Fruit fly (Drosophila melanogaster) Kc167 (cell line): ENCODE measurements around the gene Or7a.

ENCODE experiments used
- Myc ChIP-seq: fragments of >200 bp; optimal IDR thresholded peaks from 2 replicates; lab custom pipeline; 2017; ENCODE audit warnings: missing external identifiers
- Sin3A ChIP-seq: fragments of >200 bp; optimal IDR thresholded peaks from 2 replicates; lab custom pipeline; 2018; ENCODE audit warnings: missing external identifiers
- h ChIP-seq: fragments of >200 bp; optimal IDR thresholded peaks from 3 replicates; lab custom pipeline; 2018; ENCODE audit warnings: missing external identifiers
- insv ChIP-seq: fragments of >200 bp; optimal IDR thresholded peaks from 3 replicates; lab custom pipeline; 2018; ENCODE audit warnings: missing external identifiers
- psq ChIP-seq: fragments of >200 bp; optimal IDR thresholded peaks from 2 replicates; lab custom pipeline; 2017; ENCODE audit warnings: missing external identifiers
- ttk ChIP-seq: sonication (Bioruptor generic); optimal IDR thresholded peaks from 2 replicates; lab custom pipeline; 2017; ENCODE audit warnings: missing external identifiers

Or7a gene

DNA sequence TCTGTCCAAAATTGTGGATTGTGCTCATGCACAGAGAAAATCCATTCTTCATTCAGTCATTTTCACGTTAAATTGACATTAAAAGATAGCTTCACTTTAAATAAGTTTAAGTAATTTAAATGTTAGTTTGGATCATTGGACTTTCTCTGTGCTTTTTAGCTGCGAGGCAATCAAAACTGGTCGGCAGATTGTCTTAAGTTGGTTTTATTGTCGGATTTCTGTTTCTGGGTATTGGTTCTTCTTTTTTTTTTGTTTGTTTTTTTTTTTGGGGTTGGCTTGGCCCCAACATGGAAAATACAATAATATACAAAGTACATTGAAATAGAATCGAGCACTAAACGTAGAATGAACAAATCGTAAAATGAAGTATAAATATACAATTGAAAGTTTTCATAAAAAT lies 4.7 kb upstream of the Or7a start, which contains the start of gene CG2278:
TSS of gene CG2278 (minus strand) at position 101 of the 400 bp plus-strand sequence.
- TF ChIP-seq ttk (no peak), Myc (lab: Kevin White, UChicago) (no peak), Sin3A (lab: Kevin White, UChicago) (no peak), insv (no peak), h (lab: Kevin White, UChicago) (no peak)

DNA sequence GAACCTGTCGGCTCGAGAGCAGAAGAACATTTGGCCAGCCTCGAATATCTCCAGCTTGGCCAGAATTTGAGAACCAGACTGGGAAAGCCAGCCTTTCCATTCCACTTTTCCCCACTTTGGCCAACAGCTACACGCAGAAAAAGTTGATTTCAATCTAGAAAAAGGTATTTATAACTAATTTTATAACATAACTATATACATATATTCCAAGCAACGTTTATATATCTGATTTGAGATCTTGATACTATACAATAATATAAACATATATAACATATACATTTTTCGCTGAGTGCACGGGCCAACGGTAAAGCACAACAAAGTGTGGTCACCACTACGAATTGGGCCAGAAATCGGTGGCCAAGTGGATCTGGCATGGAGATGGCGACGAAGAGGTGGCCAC lies 2.1 kb downstream of the Or7a start:
- TF ChIP-seq insv (no peak), h (lab: Kevin White, UChicago) (no peak), Myc (lab: Kevin White, UChicago) (no peak), psq (lab: Kevin White, UChicago) (no peak)

DNA sequence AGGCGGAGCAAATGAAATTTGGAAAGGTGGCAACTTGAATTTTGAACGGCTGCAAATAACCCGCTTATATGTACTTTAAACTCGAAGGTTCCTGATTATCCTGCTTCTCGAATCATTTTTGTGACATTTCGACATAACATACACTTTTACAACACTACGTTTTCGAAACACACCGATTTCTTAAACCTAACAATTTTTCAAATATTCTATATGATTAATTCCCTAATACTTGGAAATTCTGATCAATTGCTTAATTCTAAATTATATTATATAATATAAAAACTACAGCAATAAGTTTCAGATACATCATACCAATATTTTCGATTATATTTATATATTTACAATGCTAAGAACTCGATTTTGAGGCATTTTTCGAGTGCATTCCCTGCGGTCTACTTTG lies 2.8 kb downstream of the Or7a start, which contains the start of gene CG10761:
TSS of gene CG10761 (minus strand) at position 101 of the 400 bp plus-strand sequence.
- TF ChIP-seq insv (no peak), Myc (lab: Kevin White, UChicago) (no peak), psq (lab: Kevin White, UChicago) (no peak), h (lab: Kevin White, UChicago) (no peak), ttk (no peak), Sin3A (lab: Kevin White, UChicago) (no peak)

DNA sequence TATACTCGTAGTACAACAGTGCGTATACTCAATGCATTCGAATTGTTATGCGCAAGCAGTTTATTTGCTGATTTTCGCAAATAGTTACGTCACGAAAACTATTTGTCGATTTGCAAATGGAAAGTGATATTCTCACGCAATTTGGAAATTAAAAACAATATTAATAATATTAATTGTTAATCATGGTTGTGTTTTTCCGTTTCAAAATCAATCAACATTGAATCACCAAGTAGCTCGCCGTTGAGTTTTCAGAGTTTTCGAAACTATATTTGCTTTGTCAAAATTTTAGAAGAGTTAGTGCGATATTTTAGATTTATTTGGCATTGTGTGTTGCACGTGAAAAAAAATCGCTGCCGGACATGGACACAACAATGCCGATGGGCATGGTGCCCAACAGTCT lies 5.8 kb downstream of the Or7a start, which contains the start of gene CG15337:
TSS of gene CG15337 (plus strand) at position 301 of the 400 bp plus-strand sequence.
- no peak for TF ChIP-seq Sin3A (lab: Kevin White, UChicago)
- no peak for TF ChIP-seq Myc (lab: Kevin White, UChicago)
- TF ChIP-seq insv: no peak
- no peak for TF ChIP-seq ttk
- TF ChIP-seq psq (lab: Kevin White, UChicago): no peak
- no peak for TF ChIP-seq h (lab: Kevin White, UChicago)

DNA sequence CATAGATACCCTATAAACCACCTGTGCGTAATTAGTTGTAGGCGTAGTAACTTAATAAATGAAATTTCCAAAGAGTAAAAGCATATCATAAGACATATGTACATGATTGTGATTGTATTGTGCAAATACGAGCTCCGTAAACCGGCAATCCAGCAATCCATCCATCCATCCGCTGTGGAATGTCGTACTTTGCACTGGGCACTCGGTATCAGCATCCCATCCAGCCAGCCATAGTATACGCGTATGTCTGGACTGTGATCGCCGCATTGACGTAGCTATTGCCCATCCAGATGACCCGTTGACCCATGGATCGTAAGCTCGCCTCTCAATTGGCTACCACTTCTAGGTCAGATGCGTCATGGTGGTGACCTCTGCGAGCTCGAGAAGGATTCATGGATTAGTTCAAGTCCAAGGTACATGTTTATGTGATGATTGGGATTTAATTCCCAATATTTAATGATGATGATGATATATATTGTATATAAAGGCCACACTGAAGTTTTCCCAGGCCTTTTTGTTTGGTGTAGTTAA lies 6.5 kb downstream of the Or7a start:
- no peak for TF ChIP-seq Sin3A (lab: Kevin White, UChicago)
- no peak for TF ChIP-seq Myc (lab: Kevin White, UChicago)
- TF ChIP-seq h (lab: Kevin White, UChicago): no peak
- no peak for TF ChIP-seq ttk
- no peak for TF ChIP-seq insv
- no peak for TF ChIP-seq psq (lab: Kevin White, UChicago)

DNA sequence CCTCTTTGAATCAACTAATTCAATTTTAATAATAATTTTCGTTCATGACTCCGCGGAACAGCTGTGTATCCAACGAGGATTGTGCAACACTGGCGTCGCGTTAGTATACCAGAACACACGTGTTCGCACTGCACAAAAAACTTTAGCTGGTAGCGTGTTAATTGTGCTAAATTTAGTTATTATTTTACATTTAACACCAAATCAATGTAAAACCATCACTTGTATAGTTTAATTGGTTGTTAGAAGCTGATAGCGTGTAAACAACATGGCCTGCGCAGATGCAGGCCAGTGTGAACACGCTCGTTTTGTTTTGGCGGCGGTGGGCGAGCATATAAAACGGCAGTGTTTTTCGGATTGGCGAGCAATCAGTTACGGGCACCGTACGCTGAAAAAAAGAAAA lies 8.2 kb downstream of the Or7a start, which contains the start of the genes Traf6 and GIIIspla2:
TSS of gene Traf6 (minus strand) at position 93 of the 400 bp plus-strand sequence.
TSS of gene GIIIspla2 (plus strand) at position 335 of the 400 bp plus-strand sequence.
- TF ChIP-seq insv: no peak
- no peak for TF ChIP-seq psq (lab: Kevin White, UChicago)
- no peak for TF ChIP-seq Myc (lab: Kevin White, UChicago)
- TF ChIP-seq h (lab: Kevin White, UChicago): no peak
- no peak for TF ChIP-seq ttk
- TF ChIP-seq Sin3A (lab: Kevin White, UChicago): no peak

DNA sequence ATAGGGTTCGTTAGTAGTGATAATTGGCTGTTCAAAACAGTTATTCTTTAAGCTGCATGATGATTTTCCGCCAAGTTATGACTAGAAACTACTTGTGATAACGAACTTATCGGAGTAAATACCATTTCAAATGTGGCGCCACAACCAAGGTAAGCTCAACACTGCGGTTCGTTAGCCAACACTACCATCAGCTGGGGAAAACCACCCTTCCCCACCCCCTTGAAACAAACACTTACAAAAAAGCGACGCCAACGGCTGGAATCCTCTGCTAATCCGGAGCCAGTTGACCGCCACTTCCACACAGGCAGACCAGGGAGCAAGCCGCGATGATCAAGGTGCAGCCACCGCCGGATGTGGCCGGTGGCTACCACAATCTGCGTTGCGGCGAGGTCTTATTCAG lies 12.8 kb downstream of the Or7a start, which contains the start of gene CG18262:
TSS of gene CG18262 (plus strand) at position 231 of the 400 bp plus-strand sequence.
- no peak for TF ChIP-seq insv
- TF ChIP-seq psq (lab: Kevin White, UChicago): no peak
- no peak for TF ChIP-seq Myc (lab: Kevin White, UChicago)
- TF ChIP-seq h (lab: Kevin White, UChicago): no peak
- TF ChIP-seq ttk: no peak
- no peak for TF ChIP-seq Sin3A (lab: Kevin White, UChicago)

DNA sequence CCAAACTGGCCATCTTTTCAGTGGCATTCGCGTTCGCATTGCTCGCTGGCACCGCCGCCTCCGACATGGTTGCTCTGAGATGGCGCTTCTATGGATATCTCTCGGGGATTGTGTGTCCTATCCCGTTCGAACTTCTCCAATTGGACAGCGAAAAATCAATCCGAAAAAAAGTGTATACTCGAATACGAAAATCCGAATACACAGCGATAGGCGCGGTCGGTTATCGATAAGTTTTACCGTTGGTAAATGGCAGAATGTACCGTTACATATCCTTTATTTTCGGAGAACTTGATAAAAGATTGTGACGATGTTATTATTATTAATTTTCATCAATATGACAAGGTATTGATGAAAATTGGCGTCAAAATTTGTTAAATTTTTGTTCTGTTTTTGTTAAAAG lies 13.4 kb downstream of the Or7a start, which contains the start of gene Gbeta5:
TSS of gene Gbeta5 (minus strand) at position 199 of the 400 bp plus-strand sequence.
- no peak for TF ChIP-seq ttk
- TF ChIP-seq psq (lab: Kevin White, UChicago): no peak
- TF ChIP-seq Myc (lab: Kevin White, UChicago): no peak

DNA sequence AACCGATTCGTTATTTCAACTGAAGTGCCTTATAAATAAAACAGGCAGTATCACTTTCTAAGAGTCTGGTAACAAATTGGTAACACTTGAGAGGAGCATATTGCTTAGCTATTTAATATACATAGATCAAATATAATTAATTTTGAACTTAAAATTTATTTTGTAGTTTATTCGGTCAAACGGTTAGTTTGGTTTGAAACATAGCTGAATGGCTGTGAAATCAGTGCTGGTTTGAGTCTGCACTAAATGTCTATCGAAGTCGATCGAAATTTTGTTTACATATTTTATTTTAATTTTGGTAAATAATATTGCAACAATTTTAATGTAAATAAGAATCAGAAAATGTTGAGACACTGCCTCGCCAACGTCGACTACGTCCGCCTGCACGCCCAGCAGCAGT lies 17.0 kb downstream of the Or7a start, which contains the start of gene CG10959:
TSS of gene CG10959 (plus strand) at position 228 of the 400 bp plus-strand sequence.
- TF ChIP-seq Myc (lab: Kevin White, UChicago): no peak
- no peak for TF ChIP-seq insv
- TF ChIP-seq ttk: no peak
- no peak for TF ChIP-seq Sin3A (lab: Kevin White, UChicago)
- no peak for TF ChIP-seq h (lab: Kevin White, UChicago)
- TF ChIP-seq psq (lab: Kevin White, UChicago): no peak

DNA sequence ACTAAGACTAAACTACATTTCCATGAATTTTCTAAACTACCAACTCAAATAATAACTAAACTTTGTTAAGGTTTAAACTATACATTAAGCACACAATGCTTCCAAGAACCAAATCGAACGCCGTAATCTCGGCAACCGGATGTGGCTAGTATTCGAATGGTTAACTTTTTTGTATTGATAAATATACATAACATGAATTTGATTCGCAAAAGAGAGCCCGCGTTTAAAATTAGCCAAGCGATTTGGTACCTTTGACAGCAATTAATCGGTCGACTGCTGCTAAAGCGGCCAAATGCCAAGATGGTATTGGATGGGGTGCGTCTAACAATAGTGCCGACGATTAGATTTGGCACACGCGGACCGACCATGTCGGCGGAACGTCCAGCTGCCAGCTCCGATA lies 17.9 kb downstream of the Or7a start, which contains the start of gene CG15336:
TSS of gene CG15336 (plus strand) at position 301 of the 400 bp plus-strand sequence.
- TF ChIP-seq ttk: no peak
- no peak for TF ChIP-seq Sin3A (lab: Kevin White, UChicago)
- TF ChIP-seq Myc (lab: Kevin White, UChicago): no peak
- TF ChIP-seq h (lab: Kevin White, UChicago): no peak
- TF ChIP-seq psq (lab: Kevin White, UChicago): no peak
- no peak for TF ChIP-seq insv

DNA sequence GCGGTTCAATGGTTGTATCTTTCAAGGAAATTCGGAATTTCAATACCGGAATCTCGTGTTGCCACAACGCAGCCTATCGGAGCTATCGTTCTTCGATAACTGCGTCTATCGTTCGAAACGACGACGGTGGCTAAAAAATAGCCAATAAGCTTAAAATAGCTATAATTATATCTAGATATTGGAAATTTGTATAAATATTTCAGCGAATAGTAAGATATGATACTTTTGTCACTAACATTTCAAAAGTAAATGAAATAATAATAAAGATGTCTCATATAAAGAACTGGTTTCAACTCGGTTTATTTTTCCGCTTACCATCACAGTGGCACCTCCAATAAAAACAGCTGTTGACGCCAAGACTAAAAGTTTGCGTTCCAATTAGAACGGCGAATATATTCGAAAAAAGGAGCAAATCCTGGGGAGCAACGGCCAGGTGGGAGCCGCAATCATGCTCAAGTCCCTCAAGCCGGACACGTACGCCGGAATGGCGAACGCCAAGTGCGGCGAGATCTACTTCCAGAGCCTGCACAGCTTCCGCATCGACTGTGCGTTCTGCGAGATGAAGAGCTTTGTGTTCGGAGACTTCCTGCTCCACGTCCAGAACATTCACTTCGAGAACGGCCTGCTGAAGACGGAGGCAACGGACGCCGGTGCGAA lies 19.9 kb downstream of the Or7a start, which contains the start of the genes alpha-PheRS and CG2129:
TSS of gene alpha-PheRS (minus strand) at position 102 of the 657 bp plus-strand sequence.
TSS of gene CG2129 (plus strand) at position 339 of the 657 bp plus-strand sequence.
- TF ChIP-seq psq (lab: Kevin White, UChicago): no peak
- TF ChIP-seq insv: no peak
- TF ChIP-seq Sin3A (lab: Kevin White, UChicago): no peak
- no peak for TF ChIP-seq ttk
- no peak for TF ChIP-seq h (lab: Kevin White, UChicago)
- TF ChIP-seq Myc (lab: Kevin White, UChicago): no peak

DNA sequence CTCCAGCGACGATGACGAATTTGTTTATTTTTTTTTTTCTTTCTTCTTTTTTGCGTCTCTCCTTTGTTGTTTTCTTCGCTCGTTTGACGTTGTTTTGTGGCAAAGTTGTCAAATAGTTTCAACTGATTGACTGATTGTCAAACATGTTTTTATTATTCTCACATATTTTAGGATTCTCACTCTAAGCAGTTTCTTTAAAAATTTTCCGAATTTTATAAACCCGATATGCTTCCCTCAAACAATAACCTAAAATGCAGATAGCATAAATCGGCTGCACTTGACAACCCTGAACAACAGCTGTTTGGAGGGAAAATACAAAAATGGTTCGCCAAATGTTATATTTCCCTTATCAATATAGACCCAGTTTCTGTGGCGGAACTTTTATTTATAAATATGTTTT lies 22.0 kb downstream of the Or7a start, which contains the start of gene CG17982:
TSS of gene CG17982 (minus strand) at position 299 of the 400 bp plus-strand sequence.
- TF ChIP-seq Sin3A (lab: Kevin White, UChicago) (no peak), ttk (no peak), insv (no peak), psq (lab: Kevin White, UChicago) (peak; percentile 13), Myc (lab: Kevin White, UChicago) (no peak), h (lab: Kevin White, UChicago) (no peak)
